In the genomic region with DNA sequence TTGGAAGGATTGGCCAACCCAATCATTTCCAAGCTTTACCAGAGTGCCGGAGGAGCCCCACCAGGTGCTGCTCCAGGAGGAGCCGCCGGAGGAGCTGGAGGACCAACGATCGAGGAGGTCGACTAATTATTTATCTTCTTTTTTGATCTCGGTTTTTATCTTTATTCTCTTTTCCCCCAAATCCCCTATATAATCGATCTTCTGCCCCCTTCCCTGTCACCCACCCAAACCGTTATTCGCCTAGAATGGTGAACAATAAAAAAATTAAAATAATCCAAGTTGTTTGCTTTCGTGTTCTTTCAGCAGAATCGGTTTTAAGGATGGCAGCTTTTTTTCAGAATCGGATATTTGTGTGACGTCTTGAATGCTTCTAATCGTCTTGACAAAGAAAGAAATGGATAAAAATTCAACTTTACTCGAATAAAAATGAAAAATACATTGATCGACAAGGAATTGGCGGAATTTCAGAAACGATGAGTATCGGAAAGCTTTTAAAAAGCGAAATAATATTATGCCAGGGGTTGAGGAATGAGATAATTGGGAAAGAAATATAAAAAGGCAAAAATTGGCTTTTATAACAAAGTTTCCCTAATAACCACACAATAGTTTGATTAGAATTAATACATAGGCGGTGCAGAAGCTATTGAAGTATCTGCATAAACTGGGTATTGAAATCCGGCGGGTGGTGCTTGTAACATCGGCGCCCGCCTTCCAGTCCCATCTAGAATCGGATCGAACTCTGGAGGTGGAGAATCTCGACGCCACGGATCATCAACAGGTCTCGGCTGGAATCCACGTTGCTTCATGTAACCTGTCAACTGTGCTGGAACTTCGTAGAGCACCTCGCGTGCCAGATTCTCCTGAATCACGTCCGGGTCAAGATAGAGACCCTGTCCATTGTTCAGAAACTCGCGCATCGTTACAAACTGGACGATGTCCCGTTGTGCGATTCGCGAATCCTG, we compare ENCODE assay signal across 4 worm cellular contexts.
TF ChIP-seq lines count a peak whose summit lies in the region.

No protein-coding gene starts in this region.

TF ChIP-seq in whole organism, L1 larva, 84 proteins besides CTCF, POLR2A, EP300 and RAD21 (continued from another document and continues in another):
- TF ChIP-seq pqm-1 (tag; optimal IDR thresholded peaks at IDR 0.05; lab: Kevin White, UChicago) (no peak), lin-15B (tag; optimal IDR thresholded peaks at IDR 0.05; lab: Kevin White, UChicago) (peak; percentile 14), pag-3 (tag; optimal IDR thresholded peaks at IDR 0.05; lab: Kevin White, UChicago; ENCODE audit: borderline replicate concordance, insufficient read depth) (peak; percentile 25), unc-62 (GFP tag; optimal IDR thresholded peaks at IDR 0.05; lab: Kevin White, UChicago) (no peak), hlh-17 (GFP tag; optimal IDR thresholded peaks at IDR 0.05; lab: Kevin White, UChicago; ENCODE audit: borderline replicate concordance) (no peak), tbx-2 (tag; optimal IDR thresholded peaks at IDR 0.05; lab: Kevin White, UChicago) (peak; percentile 25), ceh-8 (GFP tag; optimal IDR thresholded peaks at IDR 0.05; lab: Kevin White, UChicago) (peak; percentile 15), snu-23 (GFP tag; optimal IDR thresholded peaks at IDR 0.05; lab: Kevin White, UChicago) (peak; percentile 73), unc-98 (GFP tag; IDR thresholded peaks at IDR 0.05; lab: Robert Waterston, UW) (no peak), lsy-2 (tag; optimal IDR thresholded peaks at IDR 0.05; lab: Kevin White, UChicago) (peak; percentile 68 to 75), C34B4.2 (tag; optimal IDR thresholded peaks at IDR 0.05; lab: Kevin White, UChicago) (no peak), C16A3.4 (tag; optimal IDR thresholded peaks at IDR 0.05; lab: Kevin White, UChicago) (peak; percentile 17), sox-4 (tag; optimal IDR thresholded peaks at IDR 0.05; lab: Kevin White, UChicago) (no peak), dsc-1 (tag; optimal IDR thresholded peaks at IDR 0.05; lab: Kevin White, UChicago) (peak; percentile 60), ztf-11 (tag; optimal IDR thresholded peaks at IDR 0.05; lab: Kevin White, UChicago) (no peak), lin-14 (GFP tag; optimal IDR thresholded peaks at IDR 0.05; lab: Kevin White, UChicago) (peak; percentile 40), nhr-85 (tag; lab: Kevin White, UChicago) (no peak), pax-3 (tag; optimal IDR thresholded peaks at IDR 0.05; lab: Kevin White, UChicago) (no peak), mab-9 (GFP tag; IDR thresholded peaks at IDR 0.05; lab: Robert Waterston, UW) (no peak), ceh-82 (tag; optimal IDR thresholded peaks at IDR 0.05; lab: Kevin White, UChicago) (no peak), ces-1 (GFP tag; optimal IDR thresholded peaks at IDR 0.05; lab: Kevin White, UChicago) (no peak), xbp-1 (tag; optimal IDR thresholded peaks at IDR 0.05; lab: Kevin White, UChicago) (peak; percentile 57), aha-1 (tag; optimal IDR thresholded peaks at IDR 0.05; lab: Kevin White, UChicago) (peak; percentile 29), blmp-1 (tag; optimal IDR thresholded peaks at IDR 0.05; lab: Kevin White, UChicago) (no peak), lir-3 (tag; optimal IDR thresholded peaks at IDR 0.05; lab: Kevin White, UChicago; ENCODE audit: poor library complexity) (peak; percentile 10), mdl-1 (tag; optimal IDR thresholded peaks at IDR 0.05; lab: Kevin White, UChicago) (no peak), fkh-8 (tag; optimal IDR thresholded peaks at IDR 0.05; lab: Kevin White, UChicago) (peak; percentile 65), nhr-84 (tag; optimal IDR thresholded peaks at IDR 0.05; lab: Kevin White, UChicago) (no peak), irx-1 (tag; optimal IDR thresholded peaks at IDR 0.05; lab: Kevin White, UChicago) (no peak), snpc-4 (tag; optimal IDR thresholded peaks at IDR 0.05; lab: Kevin White, UChicago) (peak; percentile 13)

TF ChIP-seq in whole organism, L2 larva, 48 proteins besides CTCF, POLR2A, EP300 and RAD21 (continued from another document):
- peak; percentile 38 for TF ChIP-seq snpc-4 (tag; optimal IDR thresholded peaks at IDR 0.05; lab: Kevin White, UChicago)
- peak; percentile 24 for TF ChIP-seq mbf-1 (tag; optimal IDR thresholded peaks at IDR 0.05; lab: Kevin White, UChicago)
- TF ChIP-seq ama-1 (optimal IDR thresholded peaks at IDR 0.05; lab: Kevin White, UChicago), result peak; percentile 99
- TF ChIP-seq C34F6.9 (tag; optimal IDR thresholded peaks at IDR 0.05; lab: Kevin White, UChicago), result peak; percentile 77
- TF ChIP-seq R02D3.7 (tag; optimal IDR thresholded peaks at IDR 0.05; lab: Kevin White, UChicago), result no peak
- peak; percentile 82 for TF ChIP-seq lin-13 (GFP tag; optimal IDR thresholded peaks at IDR 0.05; lab: Kevin White, UChicago)
- TF ChIP-seq fos-1 (tag; optimal IDR thresholded peaks at IDR 0.05; lab: Kevin White, UChicago), result peak; percentile 31
- no peak for TF ChIP-seq ceh-82 (tag; optimal IDR thresholded peaks at IDR 0.05; lab: Kevin White, UChicago)
- TF ChIP-seq nhr-6 (tag; optimal IDR thresholded peaks at IDR 0.05; lab: Kevin White, UChicago), result peak; percentile 64
- TF ChIP-seq elt-3 (tag; optimal IDR thresholded peaks at IDR 0.05; lab: Kevin White, UChicago), result no peak
- no peak for TF ChIP-seq unc-55 (GFP tag; optimal IDR thresholded peaks at IDR 0.05; lab: Kevin White, UChicago)
- no peak for TF ChIP-seq nhr-12 (tag; optimal IDR thresholded peaks at IDR 0.05; lab: Kevin White, UChicago)
- peak; percentile 71 for TF ChIP-seq nhr-11 (tag; optimal IDR thresholded peaks at IDR 0.05; lab: Kevin White, UChicago)

TF ChIP-seq in whole organism, L4 larva, 104 proteins besides CTCF, POLR2A, EP300 and RAD21 (continued from another document and continues in another):
- TF ChIP-seq F49E8.2 (tag; optimal IDR thresholded peaks at IDR 0.05; lab: Kevin White, UChicago; ENCODE audit: borderline replicate concordance) (peak; percentile 93), hif-1 (tag; optimal IDR thresholded peaks at IDR 0.05; lab: Kevin White, UChicago) (no peak), lin-15B (tag; optimal IDR thresholded peaks at IDR 0.05; lab: Kevin White, UChicago) (no peak), lin-38 (GFP tag; IDR thresholded peaks at IDR 0.05; lab: Robert Waterston, UW) (peak; percentile 81), F26F4.8 (GFP tag; conservative IDR thresholded peaks at IDR 0.05; lab: Robert Waterston, UW) (peak; percentile 56; the same call in 1 of the 2 replicates), ceh-32 (tag; optimal IDR thresholded peaks at IDR 0.05; lab: Kevin White, UChicago; ENCODE audit: poor library complexity) (no peak), nhr-77 (tag; optimal IDR thresholded peaks at IDR 0.05; lab: Kevin White, UChicago) (no peak), fos-1 (tag; optimal IDR thresholded peaks at IDR 0.05; lab: Kevin White, UChicago) (no peak), ama-1 (optimal IDR thresholded peaks at IDR 0.05; lab: Kevin White, UChicago) (peak; percentile 98), spr-1 (tag; optimal IDR thresholded peaks at IDR 0.05; lab: Kevin White, UChicago) (peak; percentile 56), dmd-9 (GFP tag; IDR thresholded peaks at IDR 0.05; lab: Robert Waterston, UW) (no peak), ztf-7 (tag; optimal IDR thresholded peaks at IDR 0.05; lab: Kevin White, UChicago) (peak; percentile 66), zip-2 (tag; optimal IDR thresholded peaks at IDR 0.05; lab: Kevin White, UChicago) (peak; percentile 33), ZK546.5 (tag; optimal IDR thresholded peaks at IDR 0.05; lab: Kevin White, UChicago) (no peak), R02D3.7 (tag; optimal IDR thresholded peaks at IDR 0.05; lab: Kevin White, UChicago) (no peak), F10B5.3 (tag; optimal IDR thresholded peaks at IDR 0.05; lab: Kevin White, UChicago) (peak; percentile 40), mdt-29 (GFP tag; IDR thresholded peaks at IDR 0.05; lab: Robert Waterston, UW) (peak; percentile 70), aly-2 (tag; optimal IDR thresholded peaks at IDR 0.05; lab: Kevin White, UChicago) (peak; percentile 99), hmg-1.1 (GFP tag; IDR thresholded peaks at IDR 0.05; lab: Robert Waterston, UW) (peak; percentile 52), attf-4 (tag; optimal IDR thresholded peaks at IDR 0.05; lab: Kevin White, UChicago) (peak; percentile 15), lin-29 (GFP tag; IDR thresholded peaks at IDR 0.05; lab: Robert Waterston, UW) (no peak; the same call in none of the 2 replicates), egl-43 (GFP tag; IDR thresholded peaks at IDR 0.05; lab: Robert Waterston, UW) (peak; percentile 81), nhr-10 (tag; optimal IDR thresholded peaks at IDR 0.05; lab: Kevin White, UChicago) (peak; percentile 46), aha-1 (tag; lab: Kevin White, UChicago) (peak; percentile 95), nhr-48 (tag; optimal IDR thresholded peaks at IDR 0.05; lab: Kevin White, UChicago) (no peak), skn-1 (tag; optimal IDR thresholded peaks at IDR 0.05; lab: Kevin White, UChicago) (no peak), madf-9 (GFP tag; conservative IDR thresholded peaks at IDR 0.05; lab: Robert Waterston, UW) (no peak; the same call in 1 of the 2 replicates), mes-2 (tag; optimal IDR thresholded peaks at IDR 0.05; lab: Kevin White, UChicago; ENCODE audit: poor library complexity, severe bottlenecking) (peak; percentile 44), F37D6.2 (tag; optimal IDR thresholded peaks at IDR 0.05; lab: Kevin White, UChicago) (peak; percentile 44), gei-8 (GFP tag; optimal IDR thresholded peaks at IDR 0.05; lab: Kevin White, UChicago) (no peak), nhr-111 (GFP tag; optimal IDR thresholded peaks at IDR 0.05; lab: Kevin White, UChicago) (peak; percentile 51), ceh-44 (GFP tag; IDR thresholded peaks at IDR 0.05; lab: Robert Waterston, UW) (no peak), ceh-28 (tag; optimal IDR thresholded peaks at IDR 0.05; lab: Kevin White, UChicago) (no peak), vab-7 (GFP tag; IDR thresholded peaks at IDR 0.05; lab: Robert Waterston, UW) (peak; percentile 70), mep-1 (tag; optimal IDR thresholded peaks at IDR 0.05; lab: Kevin White, UChicago) (peak; percentile 89), Y75B8A.6 (GFP tag; IDR thresholded peaks at IDR 0.05; lab: Robert Waterston, UW) (peak; percentile 89), fkh-10 (GFP tag; optimal IDR thresholded peaks at IDR 0.05; lab: Kevin White, UChicago) (no peak), nhr-25 (tag; optimal IDR thresholded peaks at IDR 0.05; lab: Kevin White, UChicago; ENCODE audit: borderline replicate concordance, insufficient read depth) (no peak), lin-13 (GFP tag; optimal IDR thresholded peaks at IDR 0.05; lab: Kevin White, UChicago) (peak; percentile 89), nhr-6 (tag; optimal IDR thresholded peaks at IDR 0.05; lab: Kevin White, UChicago) (peak; percentile 61), spr-3 (GFP tag; optimal IDR thresholded peaks at IDR 0.05; lab: Kevin White, UChicago) (peak; percentile 38)

TF ChIP-seq in whole organism, young adult, 124 proteins besides CTCF, POLR2A, EP300 and RAD21 (continued from another document and continues in another):
- no peak; the same call in 1 of the 2 replicates for TF ChIP-seq lir-1 (GFP tag; conservative IDR thresholded peaks at IDR 0.05; lab: Robert Waterston, UW)
- TF ChIP-seq Y53G8AR.9 (GFP tag; conservative IDR thresholded peaks at IDR 0.05; lab: Robert Waterston, UW), result peak; percentile 97
- TF ChIP-seq pha-4 (tag; optimal IDR thresholded peaks at IDR 0.05; lab: Kevin White, UChicago), result no peak
- TF ChIP-seq bed-2 (GFP tag; IDR thresholded peaks at IDR 0.05; lab: Robert Waterston, UW), result no peak; the same call in 1 of the 2 replicates
- peak; percentile 91 for TF ChIP-seq snpc-3.4 (tag; optimal IDR thresholded peaks at IDR 0.05; lab: Kevin White, UChicago)
- peak; percentile 98 for TF ChIP-seq F49E8.2 (tag; optimal IDR thresholded peaks at IDR 0.05; lab: Kevin White, UChicago; ENCODE audit: insufficient read depth)
- TF ChIP-seq lag-1 (GFP tag; IDR thresholded peaks at IDR 0.05; lab: Robert Waterston, UW), result no peak
- TF ChIP-seq K12H6.12 (tag; optimal IDR thresholded peaks at IDR 0.05; lab: Kevin White, UChicago), result peak; percentile 75
- TF ChIP-seq snpc-4 (GFP tag; optimal IDR thresholded peaks at IDR 0.05; lab: Kevin White, UChicago), result peak; percentile 69
- peak; percentile 69 to 93 (median 79) for TF ChIP-seq snpc-4 (tag; optimal IDR thresholded peaks at IDR 0.05; lab: Kevin White, UChicago)
- TF ChIP-seq lin-26 (GFP tag; IDR thresholded peaks at IDR 0.05; lab: Robert Waterston, UW), result peak; percentile 90
- TF ChIP-seq nfya-1 (tag; optimal IDR thresholded peaks at IDR 0.05; lab: Kevin White, UChicago; ENCODE audit: borderline replicate concordance, insufficient read depth), result no peak
- no peak for TF ChIP-seq xnd-1 (tag; optimal IDR thresholded peaks at IDR 0.05; lab: Kevin White, UChicago)
- TF ChIP-seq attf-5 (GFP tag; optimal IDR thresholded peaks at IDR 0.05; lab: Kevin White, UChicago), result peak; percentile 72
- TF ChIP-seq aptf-3 (GFP tag; IDR thresholded peaks at IDR 0.05; lab: Robert Waterston, UW), result peak; percentile 73; the same call in 1 of the 2 replicates
- peak; percentile 56; the same call in 1 of the 2 replicates for TF ChIP-seq egl-44 (GFP tag; IDR thresholded peaks at IDR 0.05; lab: Robert Waterston, UW)
- no peak for TF ChIP-seq rec-8 (tag; optimal IDR thresholded peaks at IDR 0.05; lab: Kevin White, UChicago)
- TF ChIP-seq ceh-100 (GFP tag; IDR thresholded peaks at IDR 0.05; lab: Robert Waterston, UW), result peak; percentile 79; the same call in 1 of the 2 replicates
- TF ChIP-seq F37B4.10 (GFP tag; IDR thresholded peaks at IDR 0.05; lab: Robert Waterston, UW), result no peak
- no peak for TF ChIP-seq unc-62 (GFP tag; optimal IDR thresholded peaks at IDR 0.05; lab: Kevin White, UChicago)
- TF ChIP-seq akir-1 (GFP tag; optimal IDR thresholded peaks at IDR 0.05; lab: Kevin White, UChicago), result no peak
- peak; percentile 59 for TF ChIP-seq ztf-26 (tag; optimal IDR thresholded peaks at IDR 0.05; lab: Kevin White, UChicago)
- TF ChIP-seq C06A6.2 (GFP tag; conservative IDR thresholded peaks at IDR 0.05; lab: Robert Waterston, UW), result peak; percentile 9; the same call in 1 of the 2 replicates
- TF ChIP-seq nfya-2 (GFP tag; IDR thresholded peaks at IDR 0.05; lab: Robert Waterston, UW), result 0 out of 2 replicates have a peak, but pooled peaks have one; percentile 64
- TF ChIP-seq ceh-40 (GFP tag; IDR thresholded peaks at IDR 0.05; lab: Robert Waterston, UW), result peak; percentile 70
- peak; percentile 33; the same call in 1 of the 2 replicates for TF ChIP-seq C17E4.6 (GFP tag; IDR thresholded peaks at IDR 0.05; lab: Robert Waterston, UW)
- TF ChIP-seq F57A8.1 (GFP tag; optimal IDR thresholded peaks at IDR 0.05; lab: Kevin White, UChicago), result no peak
- no peak for TF ChIP-seq nhr-120 (GFP tag; IDR thresholded peaks at IDR 0.05; lab: Robert Waterston, UW)
- TF ChIP-seq snpc-1.1 (tag; optimal IDR thresholded peaks at IDR 0.05; lab: Kevin White, UChicago; ENCODE audit: insufficient read depth), result peak; percentile 72
- TF ChIP-seq efl-1 (GFP tag; optimal IDR thresholded peaks at IDR 0.05; lab: Kevin White, UChicago), result peak; percentile 31
- TF ChIP-seq F39B2.1 (GFP tag; IDR thresholded peaks at IDR 0.05; lab: Robert Waterston, UW), result peak; percentile 87
- peak; percentile 43 for TF ChIP-seq somi-1 (GFP tag; optimal IDR thresholded peaks at IDR 0.05; lab: Kevin White, UChicago)
- TF ChIP-seq hsf-1 (GFP tag; IDR thresholded peaks at IDR 0.05; lab: Robert Waterston, UW), result peak; percentile 91
- TF ChIP-seq let-607 (tag; optimal IDR thresholded peaks at IDR 0.05; lab: Kevin White, UChicago), result peak; percentile 29 to 46
- peak; percentile 65 for TF ChIP-seq F57C9.4 (tag; optimal IDR thresholded peaks at IDR 0.05; lab: Kevin White, UChicago)
- TF ChIP-seq die-1 (tag; optimal IDR thresholded peaks at IDR 0.05; lab: Kevin White, UChicago), result peak; percentile 58
- TF ChIP-seq hmg-20 (GFP tag; IDR thresholded peaks at IDR 0.05; lab: Robert Waterston, UW), result peak; percentile 52; the same call in 1 of the 2 replicates
- peak; percentile 9 for TF ChIP-seq hlh-12 (tag; optimal IDR thresholded peaks at IDR 0.05; lab: Kevin White, UChicago)
- no peak for TF ChIP-seq F22D6.2 (tag; optimal IDR thresholded peaks at IDR 0.05; lab: Kevin White, UChicago)
- 0 out of 2 replicates have a peak, but pooled peaks have one; percentile 13 for TF ChIP-seq let-526 (GFP tag; IDR thresholded peaks at IDR 0.05; lab: Robert Waterston, UW)
- TF ChIP-seq hrde-1 (tag; optimal IDR thresholded peaks at IDR 0.05; lab: Kevin White, UChicago; ENCODE audit: borderline replicate concordance), result peak; percentile 60
- TF ChIP-seq ama-1 (optimal IDR thresholded peaks at IDR 0.05; lab: Kevin White, UChicago), result peak; percentile 99
- TF ChIP-seq ama-1 (GFP tag; optimal IDR thresholded peaks at IDR 0.05; lab: Kevin White, UChicago), result peak; percentile 89 to 95
- peak; percentile 75 for TF ChIP-seq ztf-18 (tag; optimal IDR thresholded peaks at IDR 0.05; lab: Kevin White, UChicago)
